Worm (Caenorhabditis elegans) whole organism, young adult: Measurements from ENCODE around the gene Y47D7A.19.

ENCODE experiments used
- C06A6.2 ChIP-seq: fragments of 200-800 bp; sonication (Bioruptor generic); conservative IDR thresholded peaks from 2 replicates; pipeline ENCODE4 v1.3.6; 2022; ENCODE audit warnings: missing genetic modification characterization, missing compliant biosample characterization
- F10E7.11 ChIP-seq: sonication (generic microtip); optimal IDR thresholded peaks from 2 replicates; lab custom pipeline; 2017; ENCODE audit warnings: mild to moderate bottlenecking, missing genetic modification characterization, moderate library complexity, missing compliant biosample characterization
- F22D6.2 ChIP-seq: sonication (generic microtip); optimal IDR thresholded peaks from 2 replicates; lab custom pipeline; 2016; ENCODE audit warnings: mild to moderate bottlenecking, missing genetic modification characterization, missing compliant biosample characterization
- F49E8.2 ChIP-seq: sonication (generic microtip); optimal IDR thresholded peaks from 3 replicates; lab custom pipeline; 2017; ENCODE audit warnings: missing genetic modification characterization, mild to moderate bottlenecking, missing compliant biosample characterization, antibody characterized with exemption, moderate library complexity; ENCODE audit not compliant: insufficient read depth
- F55B11.4 ChIP-seq: sonication (generic microtip); optimal IDR thresholded peaks from 2 replicates; lab custom pipeline; 2016; ENCODE audit warnings: missing compliant biosample characterization, missing genetic modification characterization, borderline replicate concordance; ENCODE audit not compliant: insufficient read depth
- Y53G8AR.9 ChIP-seq: fragments of 200-800 bp; sonication (Bioruptor generic); conservative IDR thresholded peaks from 2 replicates; pipeline ENCODE4 v1.3.6; 2022; ENCODE audit warnings: missing genetic modification reagents, missing genetic modification characterization, missing compliant biosample characterization
- Y56A3A.18 ChIP-seq: fragments of 200-800 bp; sonication (Bioruptor generic); IDR thresholded peaks from 2 replicates; pipeline ENCODE4 v1.3.6; 2022; ENCODE audit warnings: missing genetic modification reagents, missing genetic modification characterization, missing compliant biosample characterization
- Y67H2A.10 ChIP-seq: fragments of 200-800 bp; sonication (Bioruptor generic); conservative IDR thresholded peaks from 2 replicates; pipeline ENCODE4 v1.3.6; 2022; ENCODE audit warnings: missing genetic modification reagents, missing genetic modification characterization, missing compliant biosample characterization
- Y95B8A.8 ChIP-seq: fragments of 200-800 bp; sonication (Bioruptor generic); IDR thresholded peaks from 2 replicates; pipeline ENCODE4 v1.3.6; 2022; ENCODE audit warnings: missing genetic modification reagents, missing genetic modification characterization, missing compliant biosample characterization
- ama-1 ChIP-seq, 3 experiments: fragments of 150-350 bp in 1 of 3; sonication (generic microtip) in 2 of 3; optimal IDR thresholded peaks; 2 replicates each; lab custom pipeline; 2014 to 2018; ENCODE audit warnings: missing biosample characterization in 2 of 3, missing genetic modification characterization in 2 of 3, missing genetic modification reagents in 2 of 3
- aptf-3 ChIP-seq: fragments of 200-800 bp; sonication (Bioruptor generic); IDR thresholded peaks from 2 replicates; pipeline ENCODE4 v1.3.6; 2022; ENCODE audit warnings: missing genetic modification characterization, missing compliant biosample characterization
- atf-7 ChIP-seq: sonication (generic microtip); optimal IDR thresholded peaks from 2 replicates; lab custom pipeline; 2017; ENCODE audit warnings: mild to moderate bottlenecking, missing genetic modification characterization, missing compliant biosample characterization
- athp-1 ChIP-seq: sonication (generic microtip); optimal IDR thresholded peaks from 2 replicates; lab custom pipeline; 2017; ENCODE audit warnings: mild to moderate bottlenecking, missing genetic modification characterization, missing compliant biosample characterization
- attf-6 ChIP-seq: fragments of 200-800 bp; sonication (Bioruptor generic); IDR thresholded peaks from 2 replicates; pipeline ENCODE4 v1.3.6; 2022; ENCODE audit warnings: missing genetic modification reagents, missing genetic modification characterization, missing compliant biosample characterization
- cebp-1 ChIP-seq, 2 experiments: fragments of 200-800 bp in 1 of 2; sonication (Bioruptor generic) in 1 of 2; sonication (generic microtip) in 1 of 2; IDR thresholded peaks in 1 of 2; optimal IDR thresholded peaks in 1 of 2; 2 replicates each; pipeline versions ENCODE4 v1.3.6 to Lab custom; 2017 to 2022; ENCODE audit warnings: missing compliant biosample characterization in 2 of 2, missing genetic modification characterization in 2 of 2, mild to moderate bottlenecking in 1 of 2, missing genetic modification reagents in 1 of 2, moderate library complexity in 1 of 2
- cebp-2 ChIP-seq: fragments of 200-800 bp; sonication (Bioruptor generic); IDR thresholded peaks from 2 replicates; pipeline ENCODE4 v1.3.6; 2022; ENCODE audit warnings: missing genetic modification characterization, missing compliant biosample characterization
- ceh-40 ChIP-seq: fragments of 200-800 bp; sonication (Bioruptor generic); IDR thresholded peaks from 2 replicates; pipeline ENCODE4 v1.3.6; 2022; ENCODE audit warnings: missing genetic modification characterization, missing compliant biosample characterization
- ceh-58 ChIP-seq: fragments of 200-800 bp; sonication (Bioruptor generic); IDR thresholded peaks from 2 replicates; pipeline ENCODE4 v1.3.6; 2022; ENCODE audit warnings: missing genetic modification characterization, missing compliant biosample characterization
- ceh-79 ChIP-seq: sonication (generic microtip); optimal IDR thresholded peaks from 2 replicates; lab custom pipeline; 2017; ENCODE audit warnings: mild to moderate bottlenecking, missing genetic modification characterization, missing compliant biosample characterization
- ceh-91 ChIP-seq: fragments of 200-800 bp; sonication (Bioruptor generic); IDR thresholded peaks from 2 replicates; pipeline ENCODE4 v1.3.6; 2022; ENCODE audit warnings: missing genetic modification reagents, missing genetic modification characterization, missing compliant biosample characterization
- dox-1 ChIP-seq: fragments of 200-800 bp; sonication (Bioruptor generic); IDR thresholded peaks from 2 replicates; pipeline ENCODE4 v1.3.6; 2022; ENCODE audit warnings: missing genetic modification reagents, missing genetic modification characterization, missing compliant biosample characterization
- ets-4 ChIP-seq: fragments of 200-800 bp; sonication (Bioruptor generic); optimal IDR thresholded peaks from 2 replicates; lab custom pipeline; 2018; ENCODE audit warnings: mild to moderate bottlenecking, missing genetic modification characterization, missing compliant biosample characterization
- him-1 ChIP-seq: sonication (generic microtip); optimal IDR thresholded peaks from 2 replicates; lab custom pipeline; 2016; ENCODE audit warnings: missing genotype, missing genetic modification reagents, missing genetic modification characterization, missing compliant biosample characterization
- hmg-1.2 ChIP-seq: fragments of 200-800 bp; sonication (Bioruptor generic); IDR thresholded peaks from 2 replicates; pipeline ENCODE4 v1.3.6; 2022; ENCODE audit warnings: missing genetic modification reagents, missing genetic modification characterization, missing compliant biosample characterization
- lin-40 ChIP-seq: sonication (generic microtip); optimal IDR thresholded peaks from 2 replicates; lab custom pipeline; 2016; ENCODE audit warnings: missing genetic modification characterization, mild to moderate bottlenecking, missing compliant biosample characterization, missing genotype, missing genetic modification reagents
- lin-54 ChIP-seq: fragments of 200-800 bp; sonication (Bioruptor generic); optimal IDR thresholded peaks from 2 replicates; lab custom pipeline; 2018; ENCODE audit warnings: mild to moderate bottlenecking, missing genetic modification characterization, missing compliant biosample characterization
- madf-10 ChIP-seq: sonication (generic microtip); optimal IDR thresholded peaks from 2 replicates; lab custom pipeline; 2016; ENCODE audit warnings: mild to moderate bottlenecking, missing genetic modification characterization, missing compliant biosample characterization
- madf-6 ChIP-seq: fragments of 200-800 bp; sonication (Bioruptor generic); IDR thresholded peaks from 2 replicates; pipeline ENCODE4 v1.3.6; 2022; ENCODE audit warnings: missing genetic modification reagents, missing genetic modification characterization, missing compliant biosample characterization
- madf-8 ChIP-seq: fragments of 200-800 bp; sonication (Bioruptor generic); conservative IDR thresholded peaks from 2 replicates; pipeline ENCODE4 v1.3.6; 2022; ENCODE audit warnings: missing genetic modification reagents, missing genetic modification characterization, missing compliant biosample characterization
- mes-4 ChIP-seq: sonication (generic microtip); optimal IDR thresholded peaks from 2 replicates; lab custom pipeline; 2016; ENCODE audit warnings: missing genotype, missing genetic modification characterization, missing compliant biosample characterization
- mxl-1 ChIP-seq: sonication (generic microtip); optimal IDR thresholded peaks from 2 replicates; lab custom pipeline; 2016; ENCODE audit warnings: missing genetic modification characterization, missing compliant biosample characterization
- nfya-2 ChIP-seq: fragments of 200-800 bp; sonication (Bioruptor generic); IDR thresholded peaks from 2 replicates; pipeline ENCODE4 v1.3.6; 2022; ENCODE audit warnings: missing genetic modification reagents, missing genetic modification characterization, missing compliant biosample characterization
- nhr-27 ChIP-seq: fragments of 200-800 bp; sonication (Bioruptor generic); optimal IDR thresholded peaks from 2 replicates; lab custom pipeline; 2018; ENCODE audit warnings: mild to moderate bottlenecking, missing genetic modification characterization, moderate library complexity, missing compliant biosample characterization
- nhr-80 ChIP-seq: sonication (generic microtip); optimal IDR thresholded peaks from 2 replicates; lab custom pipeline; 2016; ENCODE audit warnings: missing genetic modification characterization, missing compliant biosample characterization
- repo-1 ChIP-seq: sonication (generic microtip); optimal IDR thresholded peaks from 2 replicates; lab custom pipeline; 2017; ENCODE audit warnings: mild to moderate bottlenecking, missing genetic modification characterization, missing compliant biosample characterization
- sptf-2 ChIP-seq: fragments of 200-800 bp; sonication (Bioruptor generic); optimal IDR thresholded peaks from 2 replicates; lab custom pipeline; 2018; ENCODE audit warnings: mild to moderate bottlenecking, missing genetic modification characterization, missing compliant biosample characterization
- tbp1 ChIP-seq: fragments of 200-800 bp; sonication (Bioruptor generic); optimal IDR thresholded peaks from 2 replicates; lab custom pipeline; 2018; ENCODE audit warnings: mild to moderate bottlenecking, missing genetic modification characterization, missing compliant biosample characterization
- xnd-1 ChIP-seq: sonication (generic microtip); optimal IDR thresholded peaks from 2 replicates; lab custom pipeline; 2016; ENCODE audit warnings: missing genotype, missing genetic modification reagents, missing genetic modification characterization, missing compliant biosample characterization
- ztf-18 ChIP-seq: sonication (generic microtip); optimal IDR thresholded peaks from 2 replicates; lab custom pipeline; 2016; ENCODE audit warnings: missing genotype, mild to moderate bottlenecking, missing genetic modification characterization, missing compliant biosample characterization
- ztf-26 ChIP-seq: sonication (generic microtip); optimal IDR thresholded peaks from 2 replicates; lab custom pipeline; 2017; ENCODE audit warnings: missing genetic modification characterization, missing compliant biosample characterization
- ztf-28 ChIP-seq: fragments of 200-800 bp; sonication (Bioruptor generic); IDR thresholded peaks from 2 replicates; pipeline ENCODE4 v1.3.6; 2022; ENCODE audit warnings: missing genetic modification reagents, missing genetic modification characterization, missing compliant biosample characterization

The Y47D7A.19 gene

ce11 chrV:4375807-4376564 lies 48.2 kb upstream of the Y47D7A.19 start, which contains the start of gene F32D1.7 (continued):
- TF ChIP-seq C06A6.2 (GFP tag; lab: Robert Waterston, UW) (no peak), Y95B8A.8 (GFP tag; lab: Robert Waterston, UW) (0 out of 2 replicates have a peak, but pooled peaks have one; percentile 49), tbp1 (GFP tag; lab: Kevin White, UChicago) (no peak), madf-6 (GFP tag; lab: Robert Waterston, UW) (peak; percentile 99), xnd-1 (peak; percentile 93), lin-40 (tag; lab: Kevin White, UChicago) (no peak), athp-1 (tag; lab: Kevin White, UChicago) (no peak), Y53G8AR.9 (GFP tag; lab: Robert Waterston, UW) (no peak), madf-10 (no peak), F49E8.2 (tag; lab: Kevin White, UChicago) (peak; percentile 62), ceh-79 (no peak), cebp-2 (no peak), F10E7.11 (tag; lab: Kevin White, UChicago) (no peak), madf-8 (peak; percentile 98), nfya-2 (no peak), lin-54 (GFP tag; lab: Kevin White, UChicago) (peak; percentile 91), aptf-3 (no peak), Y67H2A.10 (no peak), cebp-1 (GFP tag; IDR thresholded peaks at IDR 0.05; lab: Robert Waterston, UW) (no peak), cebp-1 (tag; optimal IDR thresholded peaks at IDR 0.05; lab: Kevin White, UChicago) (no peak), mes-4 (tag; lab: Kevin White, UChicago) (no peak), ztf-28 (GFP tag; lab: Robert Waterston, UW) (no peak), Y56A3A.18 (GFP tag; lab: Robert Waterston, UW) (no peak), nhr-80 (tag; lab: Kevin White, UChicago) (no peak), hmg-1.2 (GFP tag; lab: Robert Waterston, UW) (no peak), F22D6.2 (tag; lab: Kevin White, UChicago) (no peak), mxl-1 (tag; lab: Kevin White, UChicago) (no peak), nhr-27 (tag; lab: Kevin White, UChicago) (no peak), ceh-58 (GFP tag; lab: Robert Waterston, UW) (no peak), repo-1 (tag; lab: Kevin White, UChicago) (no peak), F55B11.4 (tag; lab: Kevin White, UChicago) (no peak), dox-1 (peak; percentile 61), ets-4 (GFP tag; lab: Kevin White, UChicago) (no peak), ama-1 (optimal IDR thresholded peaks at IDR 0.05; lab: Kevin White, UChicago) (no peak), ama-1 (GFP tag; optimal IDR thresholded peaks at IDR 0.05; lab: Kevin White, UChicago) (no peak)

- no peak for TF ChIP-seq tbp1 (GFP tag; lab: Kevin White, UChicago)
- TF ChIP-seq nhr-27 (tag; lab: Kevin White, UChicago): no peak
- no peak for TF ChIP-seq attf-6 (GFP tag; lab: Robert Waterston, UW)
- no peak for TF ChIP-seq him-1 (tag; lab: Kevin White, UChicago)
- TF ChIP-seq atf-7 (tag; lab: Kevin White, UChicago): no peak
- no peak for TF ChIP-seq sptf-2 (GFP tag; lab: Kevin White, UChicago)
- no peak for TF ChIP-seq ceh-40 (GFP tag; lab: Robert Waterston, UW)
- TF ChIP-seq hmg-1.2 (GFP tag; lab: Robert Waterston, UW): no peak
- no peak for TF ChIP-seq ceh-91 (GFP tag; lab: Robert Waterston, UW)
- TF ChIP-seq ztf-18 (tag; lab: Kevin White, UChicago): no peak
- no peak for TF ChIP-seq ztf-26
- TF ChIP-seq, all 124 proteins: peak for 0
Observed at ce11 chrV:4377622-4378021, 46.5 kb upstream of the Y47D7A.19 start, which contains the start of gene F32D1.8. Gene F32D1.8, minus strand, starts transcription at chrV:4377722.
